Fruit fly (Drosophila melanogaster): ENCODE data around the gene Cubn2.

Gene Cubn2

DNA sequence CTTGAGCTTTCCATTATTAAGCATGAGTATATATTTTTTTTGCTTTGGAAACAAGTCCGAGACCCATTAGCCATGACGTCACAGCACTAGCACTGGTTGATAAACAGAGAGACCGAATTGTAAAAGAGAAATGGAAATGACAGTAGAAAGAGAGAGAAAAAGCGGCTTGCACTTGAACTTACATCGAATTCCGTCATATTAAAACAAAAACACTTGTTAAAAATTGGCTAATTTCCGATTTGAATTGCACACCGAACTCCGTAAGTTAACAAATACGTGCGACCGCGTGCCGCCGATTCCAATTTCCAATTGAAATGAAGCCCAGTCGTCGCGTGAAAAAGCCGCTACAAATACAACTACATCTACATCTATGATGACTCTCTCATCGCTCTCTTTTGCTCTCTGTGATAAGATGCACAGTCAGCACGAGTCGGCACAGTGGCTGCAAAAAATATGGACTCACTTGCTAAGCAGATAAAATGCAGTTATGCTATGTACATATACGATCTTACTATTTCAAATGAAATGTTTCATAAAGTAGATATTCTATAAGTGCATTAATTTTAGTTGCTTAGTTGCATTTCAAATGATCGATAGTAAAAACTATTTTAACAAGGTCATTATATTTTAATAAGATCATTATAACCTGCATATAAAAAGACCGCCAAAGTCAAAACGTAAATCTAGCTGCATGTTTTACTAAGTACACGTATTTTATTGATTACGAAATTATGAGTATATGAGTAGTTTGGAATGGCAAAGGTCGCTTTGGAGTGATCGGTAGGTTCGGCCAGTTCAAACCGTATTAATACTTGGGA is 5.3 kb upstream of the Cubn2 start (continued):
- TF ChIP-seq cad (GFP tag; optimal IDR thresholded peaks at IDR 0.05) (no peak), tgo (GFP tag; IDR thresholded peaks at IDR 0.05) (peak; percentile 44; the same call in 1 of the 3 replicates), Fer1 (GFP tag; optimal IDR thresholded peaks at IDR 0.05) (no peak), CG17359 (tag; optimal IDR thresholded peaks at IDR 0.05) (peak; percentile 41), oc (tag; optimal IDR thresholded peaks at IDR 0.05) (peak; percentile 16), CG10209 (GFP tag; optimal IDR thresholded peaks at IDR 0.05) (no peak), CG4820 (GFP tag; optimal IDR thresholded peaks at IDR 0.05) (no peak), Bteb2 (GFP tag; optimal IDR thresholded peaks at IDR 0.05) (peak; percentile 27), Antp (GFP tag; optimal IDR thresholded peaks at IDR 0.05) (peak; percentile 15), sim (GFP tag; IDR thresholded peaks at IDR 0.05) (no peak), CG18011 (GFP tag; optimal IDR thresholded peaks at IDR 0.05) (no peak), CG9437 (GFP tag; optimal IDR thresholded peaks at IDR 0.05) (peak; percentile 13), bsh (GFP tag; optimal IDR thresholded peaks at IDR 0.05) (peak; percentile 34 to 42), Mad (GFP tag; optimal IDR thresholded peaks at IDR 0.05) (no peak), chif (GFP tag; optimal IDR thresholded peaks at IDR 0.05) (peak in 1 of 2 experiments; percentile 12), CG10366 (GFP tag; IDR thresholded peaks at IDR 0.05) (no peak), tap (tag; optimal IDR thresholded peaks at IDR 0.05) (no peak), CG30403 (GFP tag; optimal IDR thresholded peaks at IDR 0.05) (peak; percentile 11), zf30C (GFP tag; optimal IDR thresholded peaks at IDR 0.05) (no peak), kay (GFP tag; optimal IDR thresholded peaks at IDR 0.05) (peak; percentile 69), ind (GFP tag; optimal IDR thresholded peaks at IDR 0.05) (peak; percentile 44), run (tag; optimal IDR thresholded peaks at IDR 0.05) (no peak), hkb (optimal IDR thresholded peaks at IDR 0.05) (no peak), hkb (GFP tag; IDR thresholded peaks at IDR 0.05) (peak; percentile 44; the same call in 1 of the 2 replicates), CG9817 (tag; optimal IDR thresholded peaks at IDR 0.05) (peak; percentile 7), CG10321 (GFP tag; IDR thresholded peaks at IDR 0.05) (0 out of 2 replicates have a peak, but pooled peaks have one; percentile 22), CG9932 (GFP tag; IDR thresholded peaks at IDR 0.05) (peak; percentile 55), CG9797 (GFP tag; optimal IDR thresholded peaks at IDR 0.05) (no peak), CG12236 (GFP tag; optimal IDR thresholded peaks at IDR 0.05) (no peak), Stat92E (GFP tag; optimal IDR thresholded peaks at IDR 0.05) (peak in 1 of 3 experiments; percentile 36), ranshi (GFP tag; IDR thresholded peaks at IDR 0.05) (peak; percentile 38; the same call in 1 of the 2 replicates), CG9609 (GFP tag; optimal IDR thresholded peaks at IDR 0.05) (no peak), Nf-YC (tag; optimal IDR thresholded peaks at IDR 0.05) (no peak), BEAF-32 (GFP tag; optimal IDR thresholded peaks at IDR 0.05) (no peak), CG6813 (GFP tag; optimal IDR thresholded peaks at IDR 0.05) (no peak), jing (GFP tag; optimal IDR thresholded peaks at IDR 0.05) (no peak), CG11456 (GFP tag; IDR thresholded peaks at IDR 0.05) (peak; percentile 55; the same call in 1 of the 3 replicates), CG4360 (GFP tag; IDR thresholded peaks at IDR 0.05) (no peak), CrebB (tag; optimal IDR thresholded peaks at IDR 0.05) (peak; percentile 63), seq (GFP tag; IDR thresholded peaks at IDR 0.05) (no peak), ash1 (GFP tag; optimal IDR thresholded peaks at IDR 0.05) (no peak), CG1603 (tag; optimal IDR thresholded peaks at IDR 0.05) (no peak), mam (GFP tag; optimal IDR thresholded peaks at IDR 0.05) (peak; percentile 47), Dref (GFP tag; IDR thresholded peaks at IDR 0.05) (no peak), CHES-1-like (GFP tag; optimal IDR thresholded peaks at IDR 0.05) (no peak), CG32532 (GFP tag; IDR thresholded peaks at IDR 0.05) (peak; percentile 72; the same call in 1 of the 2 replicates), Doc2 (GFP tag; IDR thresholded peaks at IDR 0.05) (no peak), CG10462 (GFP tag; optimal IDR thresholded peaks at IDR 0.05) (no peak), inv (GFP tag; IDR thresholded peaks at IDR 0.05; ENCODE audit: partially characterized antibody) (no peak)
